Fruit fly (Drosophila melanogaster) whole organism, embryonic: Measurements from ENCODE around the gene CG3337.

Experiments
- Abd-B ChIP-seq: fragments of 200-800 bp; sonication (Bioruptor generic); optimal IDR thresholded peaks from 2 replicates; lab custom pipeline; 2018; ENCODE audit warnings: missing biosample characterization, mild to moderate bottlenecking, missing genetic modification characterization, moderate library complexity
- Atf-2 ChIP-seq: fragments of 200-800 bp; sonication (Bioruptor generic); optimal IDR thresholded peaks from 2 replicates; lab custom pipeline; 2016; ENCODE audit warnings: missing biosample characterization, missing genetic modification characterization
- B-H1 ChIP-seq: fragments of 200-800 bp; sonication (Bioruptor generic); IDR thresholded peaks from 3 replicates; pipeline ENCODE4 v1.3.6; 2022; ENCODE audit warnings: missing biosample characterization, missing genetic modification characterization
- B-H2 ChIP-seq: fragments of 200-800 bp; sonication (Bioruptor generic); optimal IDR thresholded peaks from 2 replicates; lab custom pipeline; 2018; ENCODE audit warnings: missing biosample characterization, mild to moderate bottlenecking, missing genetic modification characterization
- CG10321 ChIP-seq: fragments of 200-800 bp; sonication (Bioruptor generic); IDR thresholded peaks from 2 replicates; pipeline ENCODE4 v1.3.6; 2022; ENCODE audit warnings: missing biosample characterization, missing genetic modification characterization
- CG10462 ChIP-seq: fragments of 200-800 bp; sonication (Bioruptor generic); optimal IDR thresholded peaks from 2 replicates; lab custom pipeline; 2016; ENCODE audit warnings: missing biosample characterization, missing genetic modification characterization
- CG11398 ChIP-seq: fragments of 200-800 bp; sonication (Bioruptor generic); optimal IDR thresholded peaks from 2 replicates; lab custom pipeline; 2016; ENCODE audit warnings: missing biosample characterization, missing genetic modification characterization
- CG12299 ChIP-seq: fragments of 200-800 bp; sonication (Bioruptor generic); optimal IDR thresholded peaks from 2 replicates; lab custom pipeline; 2018; ENCODE audit warnings: missing biosample characterization, mild to moderate bottlenecking, missing genetic modification characterization
- CG1233 ChIP-seq: fragments of 200-800 bp; sonication (Bioruptor generic); optimal IDR thresholded peaks from 4 replicates; lab custom pipeline; 2018; ENCODE audit warnings: missing biosample characterization, mild to moderate bottlenecking, missing genetic modification characterization
- CG12942 ChIP-seq: fragments of 200-800 bp; sonication (Bioruptor generic); optimal IDR thresholded peaks from 3 replicates; lab custom pipeline; 2016; ENCODE audit warnings: missing biosample characterization, missing genetic modification characterization
- CG13775 ChIP-seq: fragments of 200-800 bp; sonication (Bioruptor generic); optimal IDR thresholded peaks from 3 replicates; lab custom pipeline; 2017; ENCODE audit warnings: missing biosample characterization, mild to moderate bottlenecking, missing genetic modification characterization
- CG15696 ChIP-seq: fragments of 200-800 bp; sonication (Bioruptor generic); optimal IDR thresholded peaks from 2 replicates; lab custom pipeline; 2019; ENCODE audit warnings: missing biosample characterization, mild to moderate bottlenecking, missing genetic modification characterization, moderate library complexity
- CG17385 ChIP-seq: fragments of 200-800 bp; sonication (Bioruptor generic); optimal IDR thresholded peaks from 3 replicates; lab custom pipeline; 2018; ENCODE audit warnings: missing biosample characterization, mild to moderate bottlenecking, missing genetic modification characterization
- CG3407 ChIP-seq: fragments of 200-800 bp; sonication (Bioruptor generic); optimal IDR thresholded peaks from 2 replicates; lab custom pipeline; 2018; ENCODE audit warnings: missing biosample characterization, mild to moderate bottlenecking, missing genetic modification characterization
- CG4707 ChIP-seq: fragments of 200-800 bp; sonication (Bioruptor generic); optimal IDR thresholded peaks from 2 replicates; lab custom pipeline; 2018; ENCODE audit warnings: missing biosample characterization, mild to moderate bottlenecking, missing genetic modification characterization, moderate library complexity
- CG6683 ChIP-seq: fragments of 200-800 bp; sonication (Bioruptor generic); optimal IDR thresholded peaks from 2 replicates; lab custom pipeline; 2017; ENCODE audit warnings: missing biosample characterization, mild to moderate bottlenecking, missing genetic modification characterization, missing genetic modification reagents
- CG6854 ChIP-seq: fragments of 200-800 bp; sonication (Bioruptor generic); optimal IDR thresholded peaks from 3 replicates; lab custom pipeline; 2017; ENCODE audit warnings: missing biosample characterization, mild to moderate bottlenecking, missing genetic modification characterization
- CG7271 ChIP-seq: fragments of 200-800 bp; sonication (Bioruptor generic); optimal IDR thresholded peaks from 2 replicates; lab custom pipeline; 2018; ENCODE audit warnings: missing biosample characterization, mild to moderate bottlenecking, missing genetic modification characterization, moderate library complexity
- CG8281 ChIP-seq: fragments of 200-800 bp; sonication (Bioruptor generic); optimal IDR thresholded peaks from 2 replicates; lab custom pipeline; 2018; ENCODE audit warnings: missing biosample characterization, mild to moderate bottlenecking, missing genetic modification characterization, moderate library complexity
- CG8765 ChIP-seq: fragments of 200-800 bp; sonication (Bioruptor generic); IDR thresholded peaks from 2 replicates; pipeline ENCODE4 v1.3.6; 2022; ENCODE audit warnings: missing biosample characterization, missing genetic modification characterization
- Doc3 ChIP-seq: fragments of 200-800 bp; sonication (Bioruptor generic); IDR thresholded peaks from 3 replicates; pipeline ENCODE4 v1.3.6; 2022; ENCODE audit warnings: missing biosample characterization, missing genetic modification characterization; ENCODE audit not compliant: partially characterized antibody
- Ets65A ChIP-seq: fragments of 200-800 bp; sonication (Bioruptor generic); peaks from one replicate; lab custom pipeline; 2016; ENCODE audit warnings: missing biosample characterization, missing genetic modification characterization
- Hr39 ChIP-seq: fragments of >200 bp; optimal IDR thresholded peaks from 2 replicates; lab custom pipeline; 2017
- Hr78 ChIP-seq, 2 experiments: fragments of 200-800 bp in 1 of 2; fragments of >200 bp in 1 of 2; sonication (Bioruptor generic) in 1 of 2; optimal IDR thresholded peaks; 2 replicates each; lab custom pipeline; 2017 to 2019; ENCODE audit warnings: missing biosample characterization in 2 of 2, missing genetic modification characterization in 2 of 2, mild to moderate bottlenecking in 1 of 2, moderate library complexity in 1 of 2
- Lpt ChIP-seq: fragments of >200 bp; optimal IDR thresholded peaks from 2 replicates; lab custom pipeline; 2018; ENCODE audit warnings: missing biosample characterization, missing genetic modification characterization
- Nf-YA ChIP-seq: fragments of 200-800 bp; sonication (Bioruptor generic); IDR thresholded peaks from 2 replicates; pipeline ENCODE4 v1.3.6; 2022; ENCODE audit warnings: missing biosample characterization, missing genetic modification characterization
- Oaz ChIP-seq: fragments of 200-800 bp; sonication (Bioruptor generic); IDR thresholded peaks from 2 replicates; pipeline ENCODE4 v1.3.6; 2022; ENCODE audit warnings: missing biosample characterization, missing genetic modification characterization
- Pdp1 ChIP-seq, 2 experiments: fragments of 200-800 bp; sonication (Bioruptor generic); optimal IDR thresholded peaks; 3 replicates each; lab custom pipeline; 2016; ENCODE audit warnings: missing biosample characterization in 2 of 2, missing genetic modification characterization in 2 of 2, mild to moderate bottlenecking in 1 of 2, moderate library complexity in 1 of 2
- Ptx1 ChIP-seq: fragments of 200-800 bp; sonication (Bioruptor generic); IDR thresholded peaks from 2 replicates; pipeline ENCODE4 v1.3.6; 2022; ENCODE audit warnings: missing biosample characterization, missing genetic modification characterization
- Scr ChIP-seq: fragments of 200-800 bp; sonication (Bioruptor generic); IDR thresholded peaks from 2 replicates; pipeline ENCODE4 v1.3.6; 2022; ENCODE audit warnings: missing biosample characterization, missing genetic modification characterization; ENCODE audit not compliant: partially characterized antibody
- Six4 ChIP-seq: fragments of 200-800 bp; sonication (Bioruptor generic); optimal IDR thresholded peaks from 2 replicates; lab custom pipeline; 2016; ENCODE audit warnings: missing biosample characterization, missing genetic modification characterization
- Vsx1 ChIP-seq: fragments of 200-800 bp; sonication (Bioruptor generic); optimal IDR thresholded peaks from 2 replicates; lab custom pipeline; 2017; ENCODE audit warnings: missing biosample characterization, mild to moderate bottlenecking, missing genetic modification characterization, missing genetic modification reagents
- ase ChIP-seq: fragments of 200-800 bp; sonication (Bioruptor generic); IDR thresholded peaks from 3 replicates; pipeline ENCODE4 v1.3.6; 2022; ENCODE audit warnings: missing biosample characterization, missing genetic modification characterization
- bsh ChIP-seq, 2 experiments: fragments of 200-800 bp; sonication (Bioruptor generic); optimal IDR thresholded peaks; 2 replicates each; lab custom pipeline; 2017 to 2018; ENCODE audit warnings: mild to moderate bottlenecking in 2 of 2, missing biosample characterization in 2 of 2, missing genetic modification characterization in 2 of 2, moderate library complexity in 1 of 2
- cas ChIP-seq: fragments of 200-800 bp; sonication (Bioruptor generic); IDR thresholded peaks from 2 replicates; pipeline ENCODE4 v1.3.6; 2022; ENCODE audit warnings: missing biosample characterization, missing genetic modification characterization
- chm ChIP-seq: fragments of 200-800 bp; sonication (Bioruptor generic); IDR thresholded peaks from 2 replicates; pipeline ENCODE4 v1.3.6; 2022; ENCODE audit warnings: missing biosample characterization, missing genetic modification characterization
- ci ChIP-seq: fragments of 200-800 bp; sonication (Bioruptor generic); IDR thresholded peaks from 3 replicates; pipeline ENCODE4 v1.3.6; 2022; ENCODE audit warnings: missing biosample characterization, missing genetic modification characterization
- crol ChIP-seq: fragments of 200-800 bp; sonication (Bioruptor generic); IDR thresholded peaks from 2 replicates; pipeline ENCODE4 v1.3.6; 2022; ENCODE audit warnings: missing biosample characterization, missing genetic modification characterization
- fd102C ChIP-seq: fragments of 200-800 bp; sonication (Bioruptor generic); optimal IDR thresholded peaks from 2 replicates; lab custom pipeline; 2018; ENCODE audit warnings: missing biosample characterization, mild to moderate bottlenecking, missing genetic modification characterization, moderate library complexity
- kay ChIP-seq: fragments of 200-800 bp; sonication (Bioruptor generic); optimal IDR thresholded peaks from 2 replicates; lab custom pipeline; 2016; ENCODE audit warnings: missing biosample characterization, missing genetic modification characterization
- lilli ChIP-seq: fragments of 200-800 bp; sonication (Bioruptor generic); optimal IDR thresholded peaks from 3 replicates; lab custom pipeline; 2016; ENCODE audit warnings: missing biosample characterization, missing genetic modification characterization
- nau ChIP-seq: fragments of 200-800 bp; sonication (Bioruptor generic); optimal IDR thresholded peaks from 3 replicates; lab custom pipeline; 2017; ENCODE audit warnings: missing biosample characterization, mild to moderate bottlenecking, missing genetic modification characterization, missing genetic modification reagents
- oc ChIP-seq: fragments of 200-800 bp; sonication (Bioruptor generic); optimal IDR thresholded peaks from 2 replicates; lab custom pipeline; 2018; ENCODE audit warnings: missing biosample characterization, mild to moderate bottlenecking, missing genetic modification characterization, moderate library complexity
- pfk ChIP-seq: fragments of 200-800 bp; sonication (Bioruptor generic); optimal IDR thresholded peaks from 2 replicates; lab custom pipeline; 2018; ENCODE audit warnings: missing biosample characterization, mild to moderate bottlenecking, missing genetic modification characterization, moderate library complexity
- ro ChIP-seq: fragments of 200-800 bp; sonication (Bioruptor generic); IDR thresholded peaks from 2 replicates; pipeline ENCODE4 v1.3.6; 2022; ENCODE audit warnings: missing biosample characterization, missing genetic modification characterization
- seq ChIP-seq: fragments of 200-800 bp; sonication (Bioruptor generic); IDR thresholded peaks from 2 replicates; pipeline ENCODE4 v1.3.6; 2022; ENCODE audit warnings: missing biosample characterization, missing genetic modification characterization
- sob ChIP-seq: fragments of 200-800 bp; sonication (Bioruptor generic); IDR thresholded peaks from 2 replicates; pipeline ENCODE4 v1.3.6; 2022; ENCODE audit warnings: missing biosample characterization, missing genetic modification characterization
- tio ChIP-seq: fragments of 200-800 bp; sonication (Bioruptor generic); optimal IDR thresholded peaks from 2 replicates; lab custom pipeline; 2017; ENCODE audit warnings: missing biosample characterization, missing genetic modification characterization, inconsistent platforms
- vvl ChIP-seq: fragments of 200-800 bp; sonication (Bioruptor generic); IDR thresholded peaks from 2 replicates; pipeline ENCODE4 v1.3.6; 2022; ENCODE audit warnings: missing biosample characterization, missing genetic modification characterization
- zfh1 ChIP-seq: fragments of 200-800 bp; sonication (Bioruptor generic); IDR thresholded peaks from 3 replicates; pipeline ENCODE4 v1.3.6; 2022; ENCODE audit warnings: missing biosample characterization, missing genetic modification characterization
- zfh2 ChIP-seq: fragments of 200-800 bp; sonication (Bioruptor generic); optimal IDR thresholded peaks from 2 replicates; lab custom pipeline; 2016; ENCODE audit warnings: missing biosample characterization, missing genetic modification characterization

Gene CG3337

DNA sequence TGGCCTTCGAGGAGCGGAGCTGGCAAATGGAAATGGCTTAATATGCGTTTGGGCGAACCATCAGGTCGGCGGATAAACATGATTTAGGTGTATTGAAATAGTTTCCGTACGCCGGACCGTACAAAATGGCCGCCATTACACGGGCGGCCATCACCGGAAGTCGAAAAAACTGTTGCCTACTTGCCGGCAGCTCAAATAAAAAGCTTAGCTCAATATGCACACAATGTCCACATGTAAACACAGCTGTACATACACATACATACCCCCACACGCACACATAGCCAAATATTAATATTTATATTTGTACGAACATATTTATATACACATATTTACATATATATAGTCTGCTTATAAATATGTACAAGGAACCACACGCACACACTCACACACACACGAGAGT lies 39.8 kb upstream of the CG3337 start (continued):
- TF ChIP-seq CG13775, result peak; percentile 40
- TF ChIP-seq CG8281, result no peak
- TF ChIP-seq Nf-YA (GFP tag; lab: Robert Waterston, UW), result 0 out of 2 replicates have a peak, but pooled peaks have one; percentile 38
- no peak for TF ChIP-seq zfh2
- no peak for TF ChIP-seq Abd-B (GFP tag; lab: Kevin White, UChicago)
- TF ChIP-seq pfk (GFP tag; lab: Kevin White, UChicago), result no peak
- peak; percentile 25; the same call in 1 of the 3 replicates for TF ChIP-seq B-H1 (GFP tag; lab: Robert Waterston, UW)
- no peak for TF ChIP-seq CG7271 (tag; lab: Kevin White, UChicago)
- TF ChIP-seq Lpt (GFP tag; lab: Kevin White, UChicago), result no peak
- TF ChIP-seq Hr78 (GFP tag; optimal IDR thresholded peaks at IDR 0.05; lab: Kevin White, UChicago), result no peak
- peak; percentile 31 for TF ChIP-seq CG4707
- peak; percentile 42 for TF ChIP-seq CG1233 (GFP tag; lab: Kevin White, UChicago)
- TF ChIP-seq CG8765 (GFP tag; lab: Robert Waterston, UW), result no peak
- TF ChIP-seq CG10462 (GFP tag; lab: Kevin White, UChicago), result no peak
- no peak for TF ChIP-seq ro (GFP tag; lab: Robert Waterston, UW)
- TF ChIP-seq Oaz, result 0 out of 2 replicates have a peak, but pooled peaks have one; percentile 17
- no peak for TF ChIP-seq CG10321 (GFP tag; lab: Robert Waterston, UW)
- no peak for TF ChIP-seq fd102C (GFP tag; lab: Kevin White, UChicago)
- TF ChIP-seq CG11398 (GFP tag; lab: Kevin White, UChicago), result no peak
- peak; percentile 76 for TF ChIP-seq chm (GFP tag; lab: Robert Waterston, UW)
- TF ChIP-seq ase (GFP tag; lab: Robert Waterston, UW), result peak; percentile 63; the same call in 2 of the 3 replicates
- TF ChIP-seq lilli (GFP tag; lab: Kevin White, UChicago), result no peak
- no peak for TF ChIP-seq kay
- TF ChIP-seq tio (GFP tag; lab: Kevin White, UChicago), result no peak
- TF ChIP-seq zfh1 (GFP tag; lab: Robert Waterston, UW), result peak; percentile 53; the same call in 2 of the 3 replicates
- TF ChIP-seq crol (GFP tag; lab: Robert Waterston, UW), result no peak
- peak; percentile 47 for TF ChIP-seq CG3407
- TF ChIP-seq nau, result no peak
- TF ChIP-seq Pdp1 (GFP tag; optimal IDR thresholded peaks at IDR 0.05; lab: Kevin White, UChicago), result no peak
- peak; percentile 59 for TF ChIP-seq seq (GFP tag; lab: Robert Waterston, UW)
- TF ChIP-seq Ptx1 (GFP tag; lab: Robert Waterston, UW), result no peak
- TF ChIP-seq CG12942 (GFP tag; lab: Kevin White, UChicago), result no peak
- peak; percentile 66 for TF ChIP-seq sob (GFP tag; lab: Robert Waterston, UW)
- no peak for TF ChIP-seq CG6683 (GFP tag; lab: Kevin White, UChicago)
- no peak for TF ChIP-seq B-H2 (GFP tag; lab: Kevin White, UChicago)
- TF ChIP-seq CG17385 (GFP tag; lab: Kevin White, UChicago), result peak; percentile 45
- peak; percentile 47; the same call in 1 of the 2 replicates for TF ChIP-seq vvl (GFP tag; lab: Robert Waterston, UW)
- TF ChIP-seq ci, result peak; percentile 85
- no peak for TF ChIP-seq oc (tag; lab: Kevin White, UChicago)
- no peak for TF ChIP-seq CG15696 (tag; lab: Kevin White, UChicago)
- TF ChIP-seq Vsx1 (GFP tag; lab: Kevin White, UChicago), result peak; percentile 31
- TF ChIP-seq Hr39 (lab: Kevin White, UChicago), result no peak
- TF ChIP-seq bsh (GFP tag; optimal IDR thresholded peaks at IDR 0.05; lab: Kevin White, UChicago), result peak in 1 of 2 experiments; percentile 57
- 0 out of 2 replicates have a peak, but pooled peaks have one; percentile 17 for TF ChIP-seq cas (GFP tag; lab: Robert Waterston, UW)
- TF ChIP-seq Six4, result no peak
- no peak for TF ChIP-seq CG6854 (GFP tag; lab: Kevin White, UChicago)
- no peak for TF ChIP-seq Scr (GFP tag; lab: Robert Waterston, UW)
- TF ChIP-seq CG12299, result no peak
- no peak for TF ChIP-seq Atf-2 (GFP tag; lab: Kevin White, UChicago)
- TF ChIP-seq Doc3 (GFP tag; lab: Robert Waterston, UW), result no peak
- no peak for TF ChIP-seq Ets65A (GFP tag; lab: Kevin White, UChicago)
